Fruit fly (Drosophila melanogaster) whole organism, embryonic: ENCODE data around the gene CG11668.

Source experiments
- Aef1 ChIP-seq: fragments of 200-800 bp; sonication (Bioruptor generic); IDR thresholded peaks from 3 replicates; pipeline ENCODE4 v1.3.6; 2022; ENCODE audit warnings: missing biosample characterization, missing genetic modification characterization
- Awh ChIP-seq: fragments of 200-800 bp; sonication (Bioruptor generic); IDR thresholded peaks from 2 replicates; pipeline ENCODE4, ENCODE4 v1.3.6; 2022; ENCODE audit warnings: missing biosample characterization, missing genetic modification characterization
- BEAF-32 ChIP-seq: fragments of 200-800 bp; sonication (Bioruptor generic); optimal IDR thresholded peaks from 3 replicates; lab custom pipeline; 2017; ENCODE audit warnings: missing biosample characterization, missing genetic modification characterization, mild to moderate bottlenecking, moderate library complexity, missing genetic modification reagents
- CG11696 ChIP-seq: fragments of 200-800 bp; sonication (Bioruptor generic); IDR thresholded peaks from 2 replicates; pipeline ENCODE4 v1.3.6; 2022; ENCODE audit warnings: missing biosample characterization, missing genetic modification characterization
- CG12391 ChIP-seq: fragments of 200-800 bp; sonication (Bioruptor generic); optimal IDR thresholded peaks from 3 replicates; lab custom pipeline; 2018; ENCODE audit warnings: missing biosample characterization, mild to moderate bottlenecking, missing genetic modification characterization, moderate library complexity
- CG13123 ChIP-seq: fragments of 200-800 bp; sonication (Bioruptor generic); optimal IDR thresholded peaks from 2 replicates; lab custom pipeline; 2016; ENCODE audit warnings: missing biosample characterization, missing genetic modification characterization
- CG14050 ChIP-seq: fragments of 200-800 bp; sonication (Bioruptor generic); IDR thresholded peaks from 3 replicates; pipeline ENCODE4 v1.3.6; 2022; ENCODE audit warnings: missing biosample characterization, missing genetic modification characterization
- CG15601 ChIP-seq: fragments of 200-800 bp; sonication (Bioruptor generic); optimal IDR thresholded peaks from 3 replicates; lab custom pipeline; 2019; ENCODE audit warnings: missing biosample characterization, mild to moderate bottlenecking, missing genetic modification characterization, moderate library complexity
- CG17829 ChIP-seq: fragments of 200-800 bp; optimal IDR thresholded peaks from 2 replicates; lab custom pipeline; 2019; ENCODE audit warnings: missing biosample characterization, mild to moderate bottlenecking, missing genetic modification characterization, moderate library complexity
- CG18599 ChIP-seq: fragments of 200-800 bp; sonication (Bioruptor generic); optimal IDR thresholded peaks from 3 replicates; lab custom pipeline; 2017; ENCODE audit warnings: missing biosample characterization, missing genetic modification characterization, mild to moderate bottlenecking, moderate library complexity, missing genetic modification reagents
- CG4328 ChIP-seq: fragments of 200-800 bp; sonication (Bioruptor generic); optimal IDR thresholded peaks from 3 replicates; lab custom pipeline; 2017; ENCODE audit warnings: missing biosample characterization, missing genetic modification reagents, missing genetic modification characterization
- CG4424 ChIP-seq: fragments of 200-800 bp; sonication (Bioruptor generic); optimal IDR thresholded peaks from 3 replicates; lab custom pipeline; 2016; ENCODE audit warnings: missing biosample characterization, missing genetic modification characterization
- CG5953 ChIP-seq: fragments of 200-800 bp; sonication (Bioruptor generic); IDR thresholded peaks from 2 replicates; pipeline ENCODE4 v1.3.6; 2022; ENCODE audit warnings: missing biosample characterization, missing genetic modification characterization
- CG6272 ChIP-seq: fragments of 200-800 bp; sonication (Bioruptor generic); IDR thresholded peaks from 2 replicates; pipeline ENCODE4 v1.3.6; 2022; ENCODE audit warnings: missing biosample characterization, missing genetic modification characterization
- CG8290 ChIP-seq, 3 experiments: fragments of 200-800 bp; sonication (Bioruptor generic); optimal IDR thresholded peaks; 2 replicates each; lab custom pipeline; 2016 to 2019; ENCODE audit warnings: missing biosample characterization in 3 of 3, missing genetic modification characterization in 3 of 3, mild to moderate bottlenecking in 2 of 3, moderate library complexity in 1 of 3
- CG9215 ChIP-seq: fragments of 200-800 bp; sonication (Bioruptor generic); IDR thresholded peaks from 2 replicates; pipeline ENCODE4 v1.3.6; 2022; ENCODE audit warnings: missing biosample characterization, missing genetic modification characterization
- CHES-1-like ChIP-seq: fragments of 200-800 bp; sonication (Bioruptor generic); optimal IDR thresholded peaks from 2 replicates; lab custom pipeline; 2016; ENCODE audit warnings: missing biosample characterization, missing genetic modification characterization
- Dfd ChIP-seq, 2 experiments: fragments of >200 bp; optimal IDR thresholded peaks; 2 replicates each; lab custom pipeline; 2017; ENCODE audit warnings: missing biosample characterization in 2 of 2, missing genetic modification characterization in 2 of 2
- Dll ChIP-seq: fragments of 200-800 bp; sonication (Bioruptor generic); IDR thresholded peaks from 4 replicates; pipeline ENCODE4 v1.3.6; 2022; ENCODE audit warnings: missing biosample characterization, missing genetic modification characterization; ENCODE audit not compliant: partially characterized antibody
- Doc3 ChIP-seq: fragments of 200-800 bp; sonication (Bioruptor generic); IDR thresholded peaks from 3 replicates; pipeline ENCODE4 v1.3.6; 2022; ENCODE audit warnings: missing biosample characterization, missing genetic modification characterization; ENCODE audit not compliant: partially characterized antibody
- Dref ChIP-seq: fragments of 200-800 bp; sonication (Bioruptor generic); IDR thresholded peaks from 2 replicates; pipeline ENCODE4 v1.3.6; 2022; ENCODE audit warnings: missing biosample characterization, missing genetic modification characterization
- Lim3 ChIP-seq: fragments of 200-800 bp; sonication (Bioruptor generic); IDR thresholded peaks from 2 replicates; pipeline ENCODE4 v1.3.6; 2022; ENCODE audit warnings: missing biosample characterization, missing genetic modification characterization
- MTF-1 ChIP-seq: fragments of 200-800 bp; sonication (Bioruptor generic); optimal IDR thresholded peaks from 2 replicates; lab custom pipeline; 2018; ENCODE audit warnings: missing biosample characterization, mild to moderate bottlenecking, missing genetic modification characterization, borderline replicate concordance
- Mes4 ChIP-seq: fragments of 200-800 bp; sonication (Bioruptor generic); optimal IDR thresholded peaks from 2 replicates; lab custom pipeline; 2016; ENCODE audit warnings: missing biosample characterization, missing genetic modification characterization
- Neu2 ChIP-seq: fragments of 200-800 bp; sonication (Bioruptor generic); optimal IDR thresholded peaks from 3 replicates; lab custom pipeline; 2016; ENCODE audit warnings: missing biosample characterization, missing genetic modification characterization, borderline replicate concordance
- Oaz ChIP-seq: fragments of 200-800 bp; sonication (Bioruptor generic); IDR thresholded peaks from 2 replicates; pipeline ENCODE4 v1.3.6; 2022; ENCODE audit warnings: missing biosample characterization, missing genetic modification characterization
- Sin3A ChIP-seq: fragments of >200 bp; optimal IDR thresholded peaks from 2 replicates; lab custom pipeline; 2018
- Six4 ChIP-seq: fragments of 200-800 bp; sonication (Bioruptor generic); optimal IDR thresholded peaks from 2 replicates; lab custom pipeline; 2016; ENCODE audit warnings: missing biosample characterization, missing genetic modification characterization
- Sox100B ChIP-seq: fragments of 200-800 bp; sonication (Bioruptor generic); optimal IDR thresholded peaks from 3 replicates; lab custom pipeline; 2018; ENCODE audit warnings: missing biosample characterization, mild to moderate bottlenecking, missing genetic modification characterization
- Sox102F ChIP-seq: fragments of 200-800 bp; sonication (Bioruptor generic); optimal IDR thresholded peaks from 2 replicates; lab custom pipeline; 2018; ENCODE audit warnings: missing biosample characterization, mild to moderate bottlenecking, missing genetic modification characterization, moderate library complexity
- Sry-β ChIP-seq: fragments of 200-800 bp; sonication (Bioruptor generic); optimal IDR thresholded peaks from 2 replicates; lab custom pipeline; 2018; ENCODE audit warnings: missing biosample characterization, mild to moderate bottlenecking, missing genetic modification characterization, moderate library complexity
- Xrp1 ChIP-seq: fragments of 200-800 bp; sonication (Bioruptor generic); IDR thresholded peaks from 2 replicates; pipeline ENCODE4 v1.3.6; 2022; ENCODE audit warnings: missing biosample characterization, missing genetic modification characterization
- aop ChIP-seq: fragments of 200-800 bp; sonication (Bioruptor generic); IDR thresholded peaks from 2 replicates; pipeline ENCODE4 v1.3.6; 2022; ENCODE audit warnings: missing biosample characterization, missing genetic modification characterization
- bab2 ChIP-seq: fragments of 200-800 bp; sonication (Bioruptor generic); optimal IDR thresholded peaks from 2 replicates; lab custom pipeline; 2016; ENCODE audit warnings: missing biosample characterization, missing genetic modification characterization
- bowl ChIP-seq: fragments of 200-800 bp; sonication (Bioruptor generic); IDR thresholded peaks from 2 replicates; pipeline ENCODE4 v1.3.6; 2022; ENCODE audit warnings: missing biosample characterization, missing genetic modification characterization
- chn ChIP-seq: fragments of 200-800 bp; sonication (Bioruptor generic); optimal IDR thresholded peaks from 2 replicates; lab custom pipeline; 2016; ENCODE audit warnings: missing biosample characterization, missing genetic modification characterization
- crol ChIP-seq: fragments of 200-800 bp; sonication (Bioruptor generic); IDR thresholded peaks from 2 replicates; pipeline ENCODE4 v1.3.6; 2022; ENCODE audit warnings: missing biosample characterization, missing genetic modification characterization
- dmrt11E ChIP-seq: fragments of 200-800 bp; sonication (Bioruptor generic); optimal IDR thresholded peaks from 3 replicates; lab custom pipeline; 2018; ENCODE audit warnings: missing biosample characterization, mild to moderate bottlenecking, missing genetic modification characterization, moderate library complexity
- ems ChIP-seq: fragments of 200-800 bp; sonication (Bioruptor generic); optimal IDR thresholded peaks from 3 replicates; lab custom pipeline; 2016; ENCODE audit warnings: missing biosample characterization, missing genetic modification characterization
- eyg ChIP-seq: fragments of 200-800 bp; sonication (Bioruptor generic); optimal IDR thresholded peaks from 3 replicates; lab custom pipeline; 2016; ENCODE audit warnings: missing biosample characterization, missing genetic modification characterization
- gfzf ChIP-seq: fragments of 200-800 bp; sonication (Bioruptor generic); optimal IDR thresholded peaks from 2 replicates; lab custom pipeline; 2016; ENCODE audit warnings: missing biosample characterization, mild to moderate bottlenecking, missing genetic modification characterization, moderate library complexity
- ham ChIP-seq: fragments of 200-800 bp; sonication (Bioruptor generic); IDR thresholded peaks from 2 replicates; pipeline ENCODE4 v1.3.6; 2022; ENCODE audit warnings: missing biosample characterization, missing genetic modification characterization
- hbn ChIP-seq: fragments of 200-800 bp; sonication (Bioruptor generic); IDR thresholded peaks from 2 replicates; pipeline ENCODE4 v1.3.6; 2022; ENCODE audit warnings: missing biosample characterization, missing genetic modification characterization; ENCODE audit not compliant: partially characterized antibody
- lilli ChIP-seq: fragments of 200-800 bp; sonication (Bioruptor generic); optimal IDR thresholded peaks from 3 replicates; lab custom pipeline; 2016; ENCODE audit warnings: missing biosample characterization, missing genetic modification characterization
- maf-S ChIP-seq: fragments of 200-800 bp; sonication (Bioruptor generic); optimal IDR thresholded peaks from 2 replicates; lab custom pipeline; 2016; ENCODE audit warnings: missing biosample characterization, missing genetic modification characterization
- onecut ChIP-seq: fragments of 200-800 bp; sonication (Bioruptor generic); IDR thresholded peaks from 2 replicates; pipeline ENCODE4 v1.3.6; 2022; ENCODE audit warnings: missing biosample characterization, missing genetic modification characterization
- peb ChIP-seq: fragments of 200-800 bp; sonication (Bioruptor generic); IDR thresholded peaks from 2 replicates; pipeline ENCODE4 v1.3.6; 2022; ENCODE audit warnings: missing biosample characterization, missing genetic modification characterization
- rib ChIP-seq: fragments of 200-800 bp; sonication (Bioruptor generic); IDR thresholded peaks from 2 replicates; pipeline ENCODE4 v1.3.6; 2022; ENCODE audit warnings: missing biosample characterization, missing genetic modification characterization
- sens ChIP-seq: fragments of 200-800 bp; sonication (Bioruptor generic); peaks from one replicate; lab custom pipeline; 2016; ENCODE audit warnings: missing biosample characterization, missing genetic modification characterization
- sim ChIP-seq: fragments of 200-800 bp; sonication (Bioruptor generic); IDR thresholded peaks from 2 replicates; pipeline ENCODE4 v1.3.6; 2022; ENCODE audit warnings: missing biosample characterization, missing genetic modification characterization
- stc ChIP-seq: fragments of 200-800 bp; sonication (Bioruptor generic); IDR thresholded peaks from 2 replicates; pipeline ENCODE4 v1.3.6; 2022; ENCODE audit warnings: missing biosample characterization, missing genetic modification characterization
- trem ChIP-seq: fragments of 200-800 bp; optimal IDR thresholded peaks from 3 replicates; lab custom pipeline; 2019; ENCODE audit warnings: missing biosample characterization, mild to moderate bottlenecking, missing genetic modification characterization, moderate library complexity
- vfl ChIP-seq: fragments of 200-800 bp; sonication (Bioruptor generic); optimal IDR thresholded peaks from 2 replicates; lab custom pipeline; 2016; ENCODE audit warnings: missing biosample characterization, missing genetic modification characterization

The CG11668 gene

dm6 chr3R:13088395-13088794, 50.2 kb downstream of the CG11668 start, which contains the start of gene timeout (continued):
- no peak for TF ChIP-seq aop (GFP tag; lab: Robert Waterston, UW)
- TF ChIP-seq Mes4 (GFP tag; lab: Kevin White, UChicago), result no peak
- TF ChIP-seq CG14050 (GFP tag; lab: Robert Waterston, UW), result no peak
- no peak for TF ChIP-seq bab2 (GFP tag; lab: Kevin White, UChicago)
- TF ChIP-seq lilli (GFP tag; lab: Kevin White, UChicago), result no peak
- no peak for TF ChIP-seq bowl (GFP tag; lab: Robert Waterston, UW)
- TF ChIP-seq CG5953 (GFP tag; lab: Robert Waterston, UW), result no peak
- TF ChIP-seq Dll (GFP tag; lab: Robert Waterston, UW), result peak; percentile 80
- peak; percentile 45 for TF ChIP-seq gfzf (GFP tag; lab: Kevin White, UChicago)
- no peak for TF ChIP-seq CG11696 (GFP tag; lab: Robert Waterston, UW)
- no peak for TF ChIP-seq maf-S (GFP tag; lab: Kevin White, UChicago)
- no peak for TF ChIP-seq onecut
- peak; percentile 63 for TF ChIP-seq hbn (GFP tag; lab: Robert Waterston, UW)
- TF ChIP-seq Sox100B (GFP tag; lab: Kevin White, UChicago), result no peak
- TF ChIP-seq CHES-1-like (GFP tag; lab: Kevin White, UChicago), result no peak
- no peak for TF ChIP-seq CG18599
- no peak for TF ChIP-seq peb (GFP tag; lab: Robert Waterston, UW)
- TF ChIP-seq Dfd (GFP tag; optimal IDR thresholded peaks at IDR 0.05; lab: Kevin White, UChicago), result no peak
- no peak for TF ChIP-seq CG4424
- no peak for TF ChIP-seq Aef1 (GFP tag; lab: Robert Waterston, UW)
- no peak for TF ChIP-seq Oaz (GFP tag; lab: Robert Waterston, UW)
- TF ChIP-seq Doc3 (GFP tag; lab: Robert Waterston, UW), result peak; percentile 68
- no peak for TF ChIP-seq MTF-1 (GFP tag; lab: Kevin White, UChicago)
- TF ChIP-seq eyg (GFP tag; lab: Kevin White, UChicago), result no peak
- TF ChIP-seq stc (GFP tag; lab: Robert Waterston, UW), result no peak
- TF ChIP-seq Sin3A (lab: Kevin White, UChicago), result peak; percentile 25
- no peak for TF ChIP-seq ham (GFP tag; lab: Robert Waterston, UW)
- TF ChIP-seq Dref (GFP tag; lab: Robert Waterston, UW), result peak; percentile 92
- no peak for TF ChIP-seq CG6272 (GFP tag; lab: Robert Waterston, UW)
- TF ChIP-seq CG13123, result no peak
- TF ChIP-seq BEAF-32 (GFP tag; lab: Kevin White, UChicago), result peak; percentile 75
- no peak for TF ChIP-seq CG12391 (tag; lab: Kevin White, UChicago)
- no peak for TF ChIP-seq Xrp1
- TF ChIP-seq dmrt11E (tag; lab: Kevin White, UChicago), result no peak
- no peak for TF ChIP-seq CG4328 (GFP tag; lab: Kevin White, UChicago)
- no peak for TF ChIP-seq ems (GFP tag; lab: Kevin White, UChicago)
- TF ChIP-seq CG9215 (GFP tag; lab: Robert Waterston, UW), result no peak
- TF ChIP-seq Neu2 (GFP tag; lab: Kevin White, UChicago), result no peak
- no peak for TF ChIP-seq Awh (GFP tag; lab: Robert Waterston, UW)
- no peak for TF ChIP-seq CG15601 (tag; lab: Kevin White, UChicago)
- no peak for TF ChIP-seq Sox102F (GFP tag; lab: Kevin White, UChicago)
- peak; percentile 93 for TF ChIP-seq trem (tag; lab: Kevin White, UChicago)
- no peak for TF ChIP-seq Six4 (GFP tag; lab: Kevin White, UChicago)
- TF ChIP-seq sens, result no peak
- TF ChIP-seq Sry-β (GFP tag; lab: Kevin White, UChicago), result no peak
- no peak for TF ChIP-seq crol
- TF ChIP-seq Lim3 (GFP tag; lab: Robert Waterston, UW), result no peak
- TF ChIP-seq CG17829, result peak; percentile 23
- 0 out of 2 replicates have a peak, but pooled peaks have one; percentile 31 for TF ChIP-seq rib (GFP tag; lab: Robert Waterston, UW)
- no peak for TF ChIP-seq sim
- TF ChIP-seq vfl (GFP tag; lab: Kevin White, UChicago), result no peak
- no peak for TF ChIP-seq chn (GFP tag; lab: Kevin White, UChicago)
- TF ChIP-seq CG8290 (GFP tag; optimal IDR thresholded peaks at IDR 0.05; lab: Kevin White, UChicago), result no peak
- TF ChIP-seq CG8290 (tag; optimal IDR thresholded peaks at IDR 0.05; lab: Kevin White, UChicago), result peak in 1 of 2 experiments; percentile 21
